Worm (Caenorhabditis elegans) whole organism, mixed stage, embryonic: ENCODE results near the gene F59F5.7.

Experiments
- blmp-1 ChIP-seq: fragments of 150-350 bp; optimal IDR thresholded peaks from 2 replicates; lab custom pipeline; 2014; ENCODE audit warnings: missing biosample characterization, missing genetic modification characterization
- cnd-1 ChIP-seq: fragments of 200-800 bp; sonication (Bioruptor generic); optimal IDR thresholded peaks from 2 replicates; lab custom pipeline; 2018; ENCODE audit warnings: mild to moderate bottlenecking, missing genetic modification characterization, missing compliant biosample characterization
- elt-3 ChIP-seq: fragments of 150-350 bp; optimal IDR thresholded peaks from 2 replicates; lab custom pipeline; 2014; ENCODE audit warnings: missing biosample characterization, missing genetic modification characterization
- lsy-2 ChIP-seq: fragments of 150-350 bp; optimal IDR thresholded peaks from 2 replicates; lab custom pipeline; 2014; ENCODE audit warnings: missing biosample characterization, missing genetic modification characterization
- mep-1 ChIP-seq: fragments of 150-350 bp; optimal IDR thresholded peaks from 2 replicates; lab custom pipeline; 2017; ENCODE audit warnings: missing biosample characterization, missing genetic modification reagents, missing genetic modification characterization, inconsistent platforms
- mls-2 ChIP-seq: sonication (generic microtip); optimal IDR thresholded peaks from 2 replicates; lab custom pipeline; 2016; ENCODE audit warnings: mild to moderate bottlenecking, missing genetic modification characterization, moderate library complexity, missing compliant biosample characterization
- nhr-237 ChIP-seq: fragments of 150-350 bp; optimal IDR thresholded peaks from 2 replicates; lab custom pipeline; 2014; ENCODE audit warnings: missing biosample characterization, missing genetic modification characterization
- nhr-28 ChIP-seq: fragments of 150-350 bp; optimal IDR thresholded peaks from 2 replicates; lab custom pipeline; 2014; ENCODE audit warnings: missing biosample characterization, missing genetic modification characterization
- nhr-76 ChIP-seq: sonication (generic microtip); optimal IDR thresholded peaks from 2 replicates; lab custom pipeline; 2017; ENCODE audit warnings: missing biosample characterization, missing genetic modification characterization
- pha-4 ChIP-seq: fragments of 150-350 bp; optimal IDR thresholded peaks from 2 replicates; lab custom pipeline; 2018; ENCODE audit warnings: missing biosample characterization, missing genetic modification reagents, missing genetic modification characterization
- snpc-4 ChIP-seq: fragments of 150-350 bp; optimal IDR thresholded peaks from 2 replicates; lab custom pipeline; 2014; ENCODE audit warnings: missing biosample characterization, missing genetic modification characterization
- sptf-1 ChIP-seq: sonication (generic microtip); optimal IDR thresholded peaks from 2 replicates; lab custom pipeline; 2017; ENCODE audit warnings: mild to moderate bottlenecking, missing genetic modification characterization, moderate library complexity, missing compliant biosample characterization
- unc-39 ChIP-seq: fragments of 150-350 bp; optimal IDR thresholded peaks from 2 replicates; lab custom pipeline; 2014; ENCODE audit warnings: missing biosample characterization, missing genetic modification characterization
- unc-62 ChIP-seq: fragments of 150-350 bp; optimal IDR thresholded peaks from 2 replicates; lab custom pipeline; 2014; ENCODE audit warnings: missing biosample characterization, missing genetic modification reagents, missing genetic modification characterization

DNA sequence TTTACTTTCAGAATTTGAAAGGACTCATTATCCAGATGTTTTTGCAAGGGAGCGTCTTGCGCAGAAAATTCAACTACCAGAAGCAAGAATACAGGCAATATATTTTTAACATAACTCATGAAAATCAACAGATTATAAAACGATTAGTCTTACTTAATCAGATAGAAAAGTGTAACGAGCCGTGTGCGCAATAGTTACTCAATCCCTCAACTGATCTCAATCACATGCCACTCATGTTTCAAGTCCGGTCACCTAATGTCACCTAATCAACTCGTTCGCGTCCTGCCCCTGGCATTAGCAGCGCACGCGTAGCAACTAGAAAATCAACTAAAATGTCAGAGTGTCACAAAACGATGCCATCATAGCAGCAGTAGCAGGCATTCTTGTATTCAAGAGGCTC, 42.8 kb upstream of the F59F5.7 start:
- no peak for TF ChIP-seq nhr-76 (tag; lab: Kevin White, UChicago)
- no peak for TF ChIP-seq nhr-28
- no peak for TF ChIP-seq unc-62 (GFP tag; lab: Kevin White, UChicago)
- no peak for TF ChIP-seq mep-1
- TF ChIP-seq unc-39 (tag; lab: Kevin White, UChicago): no peak
- TF ChIP-seq nhr-237 (tag; lab: Kevin White, UChicago): no peak
- TF ChIP-seq pha-4 (tag; lab: Kevin White, UChicago): no peak
- TF ChIP-seq snpc-4 (tag; lab: Kevin White, UChicago): no peak
- TF ChIP-seq blmp-1 (tag; lab: Kevin White, UChicago): no peak
- no peak for TF ChIP-seq mls-2 (tag; lab: Kevin White, UChicago)
- TF ChIP-seq elt-3 (tag; lab: Kevin White, UChicago): no peak
- no peak for TF ChIP-seq sptf-1
- no peak for TF ChIP-seq cnd-1 (tag; lab: Kevin White, UChicago)
- no peak for TF ChIP-seq lsy-2 (tag; lab: Kevin White, UChicago)
